Fruit fly (Drosophila melanogaster) whole organism, embryonic: ENCODE data around the gene Cda5.

ENCODE experiments used
- Ada2b ChIP-seq: fragments of 200-800 bp; sonication (Bioruptor generic); IDR thresholded peaks from 2 replicates; pipeline ENCODE4 v1.3.6; 2022; ENCODE audit warnings: missing biosample characterization, missing genetic modification characterization
- Atf3 ChIP-seq: fragments of 200-800 bp; sonication (Bioruptor generic); optimal IDR thresholded peaks from 3 replicates; lab custom pipeline; 2016; ENCODE audit warnings: missing biosample characterization, missing genetic modification characterization
- Bgb ChIP-seq: fragments of 200-800 bp; sonication (Bioruptor generic); IDR thresholded peaks from 2 replicates; pipeline ENCODE4 v1.3.6; 2022; ENCODE audit warnings: missing biosample characterization, missing genetic modification characterization; ENCODE audit not compliant: partially characterized antibody
- Blimp-1 ChIP-seq: fragments of 200-800 bp; sonication (Bioruptor generic); optimal IDR thresholded peaks from 3 replicates; lab custom pipeline; 2018; ENCODE audit warnings: missing biosample characterization, missing genetic modification characterization, mild to moderate bottlenecking, moderate library complexity, missing genetic modification reagents
- CG11247 ChIP-seq: fragments of 200-800 bp; sonication (Bioruptor generic); IDR thresholded peaks from 2 replicates; pipeline ENCODE4 v1.3.6; 2022; ENCODE audit warnings: missing biosample characterization, missing genetic modification characterization
- CG11695 ChIP-seq: fragments of 200-800 bp; sonication (Bioruptor generic); IDR thresholded peaks from 3 replicates; pipeline ENCODE4 v1.3.6; 2022; ENCODE audit warnings: missing biosample characterization, missing genetic modification characterization
- CG11696 ChIP-seq: fragments of 200-800 bp; sonication (Bioruptor generic); IDR thresholded peaks from 2 replicates; pipeline ENCODE4 v1.3.6; 2022; ENCODE audit warnings: missing biosample characterization, missing genetic modification characterization
- CG12071 ChIP-seq: fragments of 200-800 bp; sonication (Bioruptor generic); optimal IDR thresholded peaks from 3 replicates; lab custom pipeline; 2018; ENCODE audit warnings: missing biosample characterization, mild to moderate bottlenecking, missing genetic modification characterization
- CG13894 ChIP-seq: fragments of 200-800 bp; sonication (Bioruptor generic); optimal IDR thresholded peaks from 3 replicates; lab custom pipeline; 2018; ENCODE audit warnings: missing biosample characterization, mild to moderate bottlenecking, missing genetic modification characterization, moderate library complexity
- CG14710 ChIP-seq: fragments of 200-800 bp; sonication (Bioruptor generic); optimal IDR thresholded peaks from 3 replicates; lab custom pipeline; 2019; ENCODE audit warnings: missing biosample characterization, mild to moderate bottlenecking, missing genetic modification characterization, moderate library complexity
- CG15696 ChIP-seq: fragments of 200-800 bp; sonication (Bioruptor generic); optimal IDR thresholded peaks from 2 replicates; lab custom pipeline; 2019; ENCODE audit warnings: missing biosample characterization, mild to moderate bottlenecking, missing genetic modification characterization, moderate library complexity
- CG17829 ChIP-seq: fragments of 200-800 bp; optimal IDR thresholded peaks from 2 replicates; lab custom pipeline; 2019; ENCODE audit warnings: missing biosample characterization, mild to moderate bottlenecking, missing genetic modification characterization, moderate library complexity
- CG18011 ChIP-seq: fragments of 200-800 bp; sonication (Bioruptor generic); optimal IDR thresholded peaks from 2 replicates; lab custom pipeline; 2017; ENCODE audit warnings: missing biosample characterization, missing genetic modification characterization, mild to moderate bottlenecking, moderate library complexity, missing genotype
- CG18599 ChIP-seq: fragments of 200-800 bp; sonication (Bioruptor generic); optimal IDR thresholded peaks from 3 replicates; lab custom pipeline; 2017; ENCODE audit warnings: missing biosample characterization, missing genetic modification characterization, mild to moderate bottlenecking, moderate library complexity, missing genetic modification reagents
- CG18619 ChIP-seq: fragments of 200-800 bp; sonication (Bioruptor generic); optimal IDR thresholded peaks from 3 replicates; lab custom pipeline; 2017; ENCODE audit warnings: missing biosample characterization, mild to moderate bottlenecking, missing genetic modification characterization
- CG18764 ChIP-seq: fragments of 200-800 bp; sonication (Bioruptor generic); optimal IDR thresholded peaks from 3 replicates; lab custom pipeline; 2016; ENCODE audit warnings: missing biosample characterization, missing genetic modification characterization
- CG2129 ChIP-seq: fragments of 200-800 bp; sonication (Bioruptor generic); IDR thresholded peaks from 2 replicates; pipeline ENCODE4 v1.3.6; 2022; ENCODE audit warnings: missing biosample characterization, missing genetic modification characterization; ENCODE audit not compliant: partially characterized antibody
- CG30020 ChIP-seq: fragments of 200-800 bp; optimal IDR thresholded peaks from 2 replicates; lab custom pipeline; 2019; ENCODE audit warnings: missing biosample characterization, mild to moderate bottlenecking, missing genetic modification characterization, moderate library complexity
- CG30403 ChIP-seq: fragments of 200-800 bp; sonication (Bioruptor generic); optimal IDR thresholded peaks from 3 replicates; lab custom pipeline; 2016; ENCODE audit warnings: missing biosample characterization, missing genetic modification characterization
- CG31388 ChIP-seq: fragments of 200-800 bp; sonication (Bioruptor generic); optimal IDR thresholded peaks from 2 replicates; lab custom pipeline; 2016; ENCODE audit warnings: missing biosample characterization, missing genetic modification characterization
- CG32532 ChIP-seq: fragments of 200-800 bp; sonication (Bioruptor generic); IDR thresholded peaks from 2 replicates; pipeline ENCODE4 v1.3.6; 2022; ENCODE audit warnings: missing biosample characterization, missing genetic modification characterization
- CG4328 ChIP-seq: fragments of 200-800 bp; sonication (Bioruptor generic); optimal IDR thresholded peaks from 3 replicates; lab custom pipeline; 2017; ENCODE audit warnings: missing biosample characterization, missing genetic modification reagents, missing genetic modification characterization
- CG6654 ChIP-seq: fragments of 200-800 bp; sonication (Bioruptor generic); optimal IDR thresholded peaks from 2 replicates; lab custom pipeline; 2017; ENCODE audit warnings: missing biosample characterization, mild to moderate bottlenecking, missing genetic modification characterization
- CG8388 ChIP-seq: fragments of 200-800 bp; sonication (Bioruptor generic); optimal IDR thresholded peaks from 2 replicates; lab custom pipeline; 2019; ENCODE audit warnings: missing biosample characterization, mild to moderate bottlenecking, missing genetic modification characterization, moderate library complexity
- CG8478 ChIP-seq: fragments of >200 bp; optimal IDR thresholded peaks from 2 replicates; lab custom pipeline; 2018
- CG8944 ChIP-seq: fragments of 200-800 bp; sonication (Bioruptor generic); optimal IDR thresholded peaks from 3 replicates; lab custom pipeline; 2016; ENCODE audit warnings: missing biosample characterization, missing genetic modification characterization
- CG9215 ChIP-seq: fragments of 200-800 bp; sonication (Bioruptor generic); IDR thresholded peaks from 2 replicates; pipeline ENCODE4 v1.3.6; 2022; ENCODE audit warnings: missing biosample characterization, missing genetic modification characterization
- ERR ChIP-seq: fragments of 200-800 bp; sonication (Bioruptor generic); optimal IDR thresholded peaks from 2 replicates; lab custom pipeline; 2016; ENCODE audit warnings: missing biosample characterization, missing genetic modification characterization
- Hr51 ChIP-seq, 2 experiments: fragments of 200-800 bp; sonication (Bioruptor generic); optimal IDR thresholded peaks; 2 replicates in 1 of 2; 3 replicates in 1 of 2; lab custom pipeline; 2016 to 2018; ENCODE audit warnings: missing biosample characterization in 2 of 2, missing genetic modification characterization in 2 of 2, mild to moderate bottlenecking in 1 of 2, moderate library complexity in 1 of 2
- Optix ChIP-seq: fragments of 200-800 bp; sonication (Bioruptor generic); IDR thresholded peaks from 3 replicates; pipeline ENCODE4 v1.3.6; 2022; ENCODE audit warnings: missing biosample characterization, missing genetic modification characterization
- Scr ChIP-seq: fragments of 200-800 bp; sonication (Bioruptor generic); IDR thresholded peaks from 2 replicates; pipeline ENCODE4 v1.3.6; 2022; ENCODE audit warnings: missing biosample characterization, missing genetic modification characterization; ENCODE audit not compliant: partially characterized antibody
- Sin3A ChIP-seq: fragments of >200 bp; optimal IDR thresholded peaks from 2 replicates; lab custom pipeline; 2018
- Spps ChIP-seq: fragments of 200-800 bp; sonication (Bioruptor generic); optimal IDR thresholded peaks from 2 replicates; lab custom pipeline; 2018; ENCODE audit warnings: missing biosample characterization, mild to moderate bottlenecking, missing genetic modification characterization
- YL-1 ChIP-seq: fragments of 200-800 bp; sonication (Bioruptor generic); optimal IDR thresholded peaks from 3 replicates; lab custom pipeline; 2017; ENCODE audit warnings: missing biosample characterization, mild to moderate bottlenecking, missing genetic modification characterization
- ab ChIP-seq: fragments of 200-800 bp; sonication (Bioruptor generic); optimal IDR thresholded peaks from 2 replicates; lab custom pipeline; 2016; ENCODE audit warnings: missing biosample characterization, missing genetic modification characterization
- amos ChIP-seq: fragments of 200-800 bp; sonication (Bioruptor generic); IDR thresholded peaks from 2 replicates; pipeline ENCODE4 v1.3.6; 2022; ENCODE audit warnings: missing biosample characterization, missing genetic modification characterization; ENCODE audit not compliant: partially characterized antibody
- caup ChIP-seq: fragments of 200-800 bp; sonication (Bioruptor generic); optimal IDR thresholded peaks from 3 replicates; lab custom pipeline; 2017; ENCODE audit warnings: missing biosample characterization, mild to moderate bottlenecking, missing genetic modification characterization, moderate library complexity; ENCODE audit not compliant: severe bottlenecking
- chm ChIP-seq: fragments of 200-800 bp; sonication (Bioruptor generic); IDR thresholded peaks from 2 replicates; pipeline ENCODE4 v1.3.6; 2022; ENCODE audit warnings: missing biosample characterization, missing genetic modification characterization
- dmrt11E ChIP-seq: fragments of 200-800 bp; sonication (Bioruptor generic); optimal IDR thresholded peaks from 3 replicates; lab custom pipeline; 2018; ENCODE audit warnings: missing biosample characterization, mild to moderate bottlenecking, missing genetic modification characterization, moderate library complexity
- emc ChIP-seq: fragments of 200-800 bp; sonication (Bioruptor generic); optimal IDR thresholded peaks from 2 replicates; lab custom pipeline; 2016; ENCODE audit warnings: missing biosample characterization, missing genetic modification characterization
- gfzf ChIP-seq: fragments of 200-800 bp; sonication (Bioruptor generic); optimal IDR thresholded peaks from 2 replicates; lab custom pipeline; 2016; ENCODE audit warnings: missing biosample characterization, mild to moderate bottlenecking, missing genetic modification characterization, moderate library complexity
- grn ChIP-seq: fragments of 200-800 bp; sonication (Bioruptor generic); optimal IDR thresholded peaks from 3 replicates; lab custom pipeline; 2017; ENCODE audit warnings: missing biosample characterization, missing genetic modification characterization
- ham ChIP-seq: fragments of 200-800 bp; sonication (Bioruptor generic); IDR thresholded peaks from 2 replicates; pipeline ENCODE4 v1.3.6; 2022; ENCODE audit warnings: missing biosample characterization, missing genetic modification characterization
- her ChIP-seq: fragments of 200-800 bp; sonication (Bioruptor generic); optimal IDR thresholded peaks from 2 replicates; lab custom pipeline; 2016; ENCODE audit warnings: missing biosample characterization, missing genetic modification characterization
- insv ChIP-seq, 2 experiments: fragments of 200-800 bp; sonication (Bioruptor generic); optimal IDR thresholded peaks; 3 replicates each; lab custom pipeline; 2016 to 2018; ENCODE audit warnings: missing biosample characterization in 2 of 2, missing genetic modification characterization in 2 of 2
- ken ChIP-seq: fragments of 200-800 bp; sonication (Bioruptor generic); IDR thresholded peaks from 3 replicates; pipeline ENCODE4 v1.3.6; 2022; ENCODE audit warnings: missing biosample characterization, missing genetic modification characterization
- nmo ChIP-seq: fragments of 200-800 bp; sonication (Bioruptor generic); optimal IDR thresholded peaks from 2 replicates; lab custom pipeline; 2018; ENCODE audit warnings: missing biosample characterization, mild to moderate bottlenecking, missing genetic modification characterization, moderate library complexity
- slp2 ChIP-seq: fragments of 200-800 bp; sonication (Bioruptor generic); optimal IDR thresholded peaks from 2 replicates; lab custom pipeline; 2016; ENCODE audit warnings: missing biosample characterization, missing genetic modification characterization
- unc-4 ChIP-seq: fragments of 200-800 bp; sonication (Bioruptor generic); IDR thresholded peaks from 2 replicates; pipeline ENCODE4 v1.3.6; 2022; ENCODE audit warnings: missing biosample characterization, missing genetic modification characterization; ENCODE audit not compliant: partially characterized antibody
- usp ChIP-seq: fragments of >200 bp; optimal IDR thresholded peaks from 2 replicates; lab custom pipeline; 2017; ENCODE audit warnings: missing biosample characterization, missing genetic modification characterization

Cda5 gene

DNA sequence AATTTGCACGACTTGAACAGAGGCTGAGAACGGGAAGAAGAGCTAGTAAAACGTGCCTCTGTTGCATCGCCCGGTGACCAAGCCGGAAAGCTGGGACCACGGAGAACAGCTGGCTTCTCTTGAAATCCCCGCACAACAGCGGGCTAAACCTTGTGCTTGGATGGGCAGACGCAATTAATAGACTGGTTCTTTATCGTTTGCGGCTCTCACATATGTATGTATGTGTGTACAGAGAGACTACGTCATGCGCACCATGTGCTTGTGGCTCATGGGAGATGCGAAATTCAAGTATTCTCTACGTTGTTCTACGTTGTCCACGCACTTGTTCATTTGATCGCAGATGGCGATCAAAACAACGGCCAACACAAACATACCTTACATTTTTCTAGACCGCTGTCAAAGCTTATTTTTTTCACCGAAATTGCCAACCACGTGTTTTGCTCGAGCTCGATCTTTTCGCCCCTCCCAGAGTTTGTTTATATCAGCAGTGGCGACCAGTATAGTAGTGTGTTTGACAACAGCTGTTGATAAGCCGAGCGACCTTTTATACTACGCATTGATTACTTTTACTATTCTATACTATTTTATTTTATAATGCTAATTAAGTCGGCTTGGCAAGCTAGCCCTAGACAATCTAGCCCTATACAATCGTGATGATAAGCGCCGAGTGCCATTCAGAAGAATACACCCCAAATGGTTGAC is 44.0 kb upstream of the Cda5 start (continued):
- TF ChIP-seq CG32532 (GFP tag; lab: Robert Waterston, UW) (no peak), CG8388 (GFP tag; lab: Kevin White, UChicago) (no peak), CG11695 (no peak), grn (peak; percentile 32), ab (GFP tag; lab: Kevin White, UChicago) (no peak), CG11247 (GFP tag; lab: Robert Waterston, UW) (no peak), CG18619 (GFP tag; lab: Kevin White, UChicago) (no peak), CG18764 (no peak), chm (GFP tag; lab: Robert Waterston, UW) (no peak), amos (GFP tag; lab: Robert Waterston, UW) (0 out of 2 replicates have a peak, but pooled peaks have one; percentile 18), CG12071 (no peak), Sin3A (no peak), CG4328 (GFP tag; lab: Kevin White, UChicago) (no peak), Atf3 (no peak), CG9215 (GFP tag; lab: Robert Waterston, UW) (no peak), Ada2b (no peak), Spps (tag; lab: Kevin White, UChicago) (no peak), Bgb (GFP tag; lab: Robert Waterston, UW) (no peak), her (no peak), CG31388 (GFP tag; lab: Kevin White, UChicago) (no peak), Optix (GFP tag; lab: Robert Waterston, UW) (no peak), CG17829 (tag; lab: Kevin White, UChicago) (no peak), emc (GFP tag; lab: Kevin White, UChicago) (no peak), YL-1 (GFP tag; lab: Kevin White, UChicago) (peak; percentile 10), slp2 (no peak), unc-4 (GFP tag; lab: Robert Waterston, UW) (no peak; the same call in 1 of the 2 replicates), ham (GFP tag; lab: Robert Waterston, UW) (no peak), ERR (GFP tag; lab: Kevin White, UChicago) (no peak), CG30020 (tag; lab: Kevin White, UChicago) (no peak), insv (GFP tag; optimal IDR thresholded peaks at IDR 0.05; lab: Kevin White, UChicago) (no peak), CG18599 (GFP tag; lab: Kevin White, UChicago) (peak; percentile 15), Blimp-1 (GFP tag; lab: Kevin White, UChicago) (no peak), caup (GFP tag; lab: Kevin White, UChicago) (no peak), CG8944 (no peak), Hr51 (GFP tag; optimal IDR thresholded peaks at IDR 0.05; lab: Kevin White, UChicago) (no peak), gfzf (GFP tag; lab: Kevin White, UChicago) (no peak), dmrt11E (tag; lab: Kevin White, UChicago) (no peak), CG30403 (GFP tag; lab: Kevin White, UChicago) (no peak), CG14710 (tag; lab: Kevin White, UChicago) (no peak), usp (GFP tag; lab: Kevin White, UChicago) (no peak), CG18011 (GFP tag; lab: Kevin White, UChicago) (no peak), CG6654 (GFP tag; lab: Kevin White, UChicago) (no peak), CG13894 (tag; lab: Kevin White, UChicago) (peak; percentile 51), CG2129 (GFP tag; lab: Robert Waterston, UW) (no peak), CG15696 (tag; lab: Kevin White, UChicago) (no peak), Scr (GFP tag; lab: Robert Waterston, UW) (no peak), ken (GFP tag; lab: Robert Waterston, UW) (no peak), nmo (GFP tag; lab: Kevin White, UChicago) (no peak), CG8478 (no peak), CG11696 (no peak)
